Worm (Caenorhabditis elegans) whole organism, L3 larva: ENCODE measurements around the gene scrm-3.

Source experiments
- daf-12 ChIP-seq: fragments of 150-350 bp; optimal IDR thresholded peaks from 2 replicates; lab custom pipeline; 2014; ENCODE audit warnings: missing biosample characterization, missing genetic modification reagents, missing genetic modification characterization
- elt-1 ChIP-seq: fragments of 150-350 bp; optimal IDR thresholded peaks from 2 replicates; lab custom pipeline; 2014; ENCODE audit warnings: missing biosample characterization, missing genetic modification characterization
- elt-3 ChIP-seq, 3 experiments: fragments of 150-350 bp in 1 of 3; sonication (generic microtip) in 2 of 3; optimal IDR thresholded peaks; 2 replicates in 2 of 3; 4 replicates in 1 of 3; lab custom pipeline; 2014 to 2017; ENCODE audit warnings: missing biosample characterization in 3 of 3, missing genetic modification characterization in 3 of 3
- fos-1 ChIP-seq: fragments of 150-350 bp; optimal IDR thresholded peaks from 2 replicates; lab custom pipeline; 2014; ENCODE audit warnings: missing biosample characterization, missing genetic modification characterization
- lin-39 ChIP-seq: fragments of 150-350 bp; optimal IDR thresholded peaks from 2 replicates; lab custom pipeline; 2018; ENCODE audit warnings: missing biosample characterization, missing genetic modification reagents, missing genetic modification characterization
- pha-4 ChIP-seq: fragments of 150-350 bp; optimal IDR thresholded peaks from 2 replicates; lab custom pipeline; 2014; ENCODE audit warnings: missing biosample characterization, missing genetic modification reagents, missing genetic modification characterization
- unc-62 ChIP-seq: fragments of 150-350 bp; sonication (generic microtip); optimal IDR thresholded peaks from 4 replicates; lab custom pipeline; 2014; ENCODE audit warnings: missing biosample characterization, missing genetic modification reagents, missing genetic modification characterization
- ztf-11 ChIP-seq: fragments of 150-350 bp; optimal IDR thresholded peaks from 2 replicates; lab custom pipeline; 2014; ENCODE audit warnings: missing biosample characterization, missing genetic modification characterization

ce11 chrV:3341906-3342305 lies 15.1 kb downstream of the scrm-3 start, which contains the start of gene C17B7.10:
- TF ChIP-seq pha-4 (tag; lab: Kevin White, UChicago) (no peak), fos-1 (tag; lab: Kevin White, UChicago) (no peak), lin-39 (tag; lab: Kevin White, UChicago) (no peak), unc-62 (GFP tag; lab: Kevin White, UChicago) (no peak), daf-12 (tag; lab: Kevin White, UChicago) (no peak), elt-3 (tag; optimal IDR thresholded peaks at IDR 0.05; lab: Kevin White, UChicago) (no peak), ztf-11 (tag; lab: Kevin White, UChicago) (no peak), elt-1 (no peak)
